Fruit fly (Drosophila melanogaster): Measurements from ENCODE around the gene CG10365.

DNA sequence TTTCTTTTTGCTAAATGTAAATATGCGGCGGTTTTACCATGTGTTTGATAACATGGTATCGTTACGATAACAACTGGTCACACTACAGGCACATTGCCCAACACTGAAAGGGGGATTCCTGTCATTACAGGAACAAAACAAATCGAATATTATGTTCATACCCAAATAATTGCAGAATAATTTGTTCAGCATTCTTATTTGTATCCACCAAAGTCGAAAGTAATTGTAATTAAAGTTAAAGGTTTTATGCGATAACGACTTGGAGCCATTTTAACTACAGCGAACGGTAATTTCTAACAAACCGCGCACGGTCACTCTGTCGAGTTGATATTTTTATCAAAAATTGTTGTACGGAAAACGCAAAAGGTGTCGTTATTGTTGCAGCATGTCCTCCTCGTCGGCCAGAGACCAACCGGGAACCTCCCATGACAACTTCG, 44.3 kb downstream of the CG10365 start, which contains the start of the genes CG10214 and CG10375:
- no peak for TF ChIP-seq Dll (optimal IDR thresholded peaks at IDR 0.05)
- TF ChIP-seq pan (optimal IDR thresholded peaks at IDR 0.05): no peak
- no peak for TF ChIP-seq psq (optimal IDR thresholded peaks at IDR 0.05)
